Worm (Caenorhabditis elegans) whole organism, L3 larva: ENCODE data around the gene F36D4.5.
A peak's percentile ranks its signal among the peaks of the same experiment; 100 is the strongest.

Experiments
- ZK546.5 ChIP-seq: sonication (generic microtip); optimal IDR thresholded peaks from 2 replicates; lab custom pipeline; 2017; ENCODE audit warnings: missing biosample characterization, missing genetic modification characterization
- aly-2 ChIP-seq: fragments of 150-350 bp; optimal IDR thresholded peaks from 2 replicates; lab custom pipeline; 2014; ENCODE audit warnings: missing biosample characterization, missing genetic modification characterization
- ceh-16 ChIP-seq: sonication (generic microtip); optimal IDR thresholded peaks from 2 replicates; lab custom pipeline; 2017; ENCODE audit warnings: missing biosample characterization, missing genetic modification characterization
- ceh-82 ChIP-seq: fragments of 150-350 bp; optimal IDR thresholded peaks from 2 replicates; lab custom pipeline; 2014; ENCODE audit warnings: missing biosample characterization, missing genetic modification characterization
- ceh-9 ChIP-seq: sonication (generic microtip); optimal IDR thresholded peaks from 2 replicates; lab custom pipeline; 2018; ENCODE audit warnings: missing biosample characterization, missing genetic modification characterization
- daf-12 ChIP-seq: fragments of 150-350 bp; optimal IDR thresholded peaks from 2 replicates; lab custom pipeline; 2014; ENCODE audit warnings: missing biosample characterization, missing genetic modification reagents, missing genetic modification characterization
- egl-27 ChIP-seq: sonication (generic microtip); optimal IDR thresholded peaks from 4 replicates; lab custom pipeline; 2017; ENCODE audit warnings: missing biosample characterization, missing genetic modification reagents, missing genetic modification characterization
- elt-2 ChIP-seq: sonication (generic microtip); optimal IDR thresholded peaks from 2 replicates; lab custom pipeline; 2016; ENCODE audit warnings: missing genetic modification reagents, mild to moderate bottlenecking, missing genetic modification characterization, missing compliant biosample characterization
- elt-3 ChIP-seq, 3 experiments: fragments of 150-350 bp in 1 of 3; sonication (generic microtip) in 2 of 3; optimal IDR thresholded peaks; 2 replicates in 2 of 3; 4 replicates in 1 of 3; lab custom pipeline; 2014 to 2017; ENCODE audit warnings: missing biosample characterization in 3 of 3, missing genetic modification characterization in 3 of 3
- eor-1 ChIP-seq, 2 experiments: fragments of 150-350 bp; optimal IDR thresholded peaks; 2 replicates each; lab custom pipeline; 2014 to 2018; ENCODE audit warnings: missing biosample characterization in 2 of 2, missing genetic modification characterization in 2 of 2
- fkh-10 ChIP-seq: sonication (generic microtip); optimal IDR thresholded peaks from 2 replicates; lab custom pipeline; 2017; ENCODE audit warnings: missing biosample characterization, missing genetic modification reagents, missing genetic modification characterization
- hmg-11 ChIP-seq: sonication (generic microtip); optimal IDR thresholded peaks from 2 replicates; lab custom pipeline; 2016; ENCODE audit warnings: missing genetic modification characterization, missing compliant biosample characterization
- lin-15B ChIP-seq: fragments of 150-350 bp; optimal IDR thresholded peaks from 2 replicates; lab custom pipeline; 2014; ENCODE audit warnings: missing biosample characterization, missing genetic modification characterization
- nhr-11 ChIP-seq: fragments of 150-350 bp; optimal IDR thresholded peaks from 2 replicates; lab custom pipeline; 2014; ENCODE audit warnings: missing biosample characterization, missing genetic modification characterization
- nhr-12 ChIP-seq: fragments of 150-350 bp; optimal IDR thresholded peaks from 2 replicates; lab custom pipeline; 2014; ENCODE audit warnings: missing biosample characterization, missing genetic modification characterization
- nhr-23 ChIP-seq: fragments of 150-350 bp; optimal IDR thresholded peaks from 2 replicates; lab custom pipeline; 2014; ENCODE audit warnings: missing biosample characterization, missing genetic modification reagents, missing genetic modification characterization
- nhr-237 ChIP-seq: fragments of 150-350 bp; optimal IDR thresholded peaks from 2 replicates; lab custom pipeline; 2014; ENCODE audit warnings: missing biosample characterization, missing genetic modification characterization
- nhr-25 ChIP-seq: sonication (generic microtip); optimal IDR thresholded peaks from 2 replicates; lab custom pipeline; 2017; ENCODE audit warnings: missing biosample characterization, missing genetic modification characterization
- nhr-43 ChIP-seq: sonication (generic microtip); optimal IDR thresholded peaks from 2 replicates; lab custom pipeline; 2016; ENCODE audit warnings: mild to moderate bottlenecking, missing genetic modification characterization, missing compliant biosample characterization; ENCODE audit not compliant: poor library complexity, severe bottlenecking
- nhr-76 ChIP-seq: fragments of 150-350 bp; sonication (generic microtip); optimal IDR thresholded peaks from 5 replicates; lab custom pipeline; 2014; ENCODE audit warnings: missing biosample characterization, missing genetic modification characterization
- nhr-77 ChIP-seq: fragments of 150-350 bp; optimal IDR thresholded peaks from 2 replicates; lab custom pipeline; 2014; ENCODE audit warnings: missing biosample characterization, missing genetic modification characterization
- pqm-1 ChIP-seq: fragments of 150-350 bp; optimal IDR thresholded peaks from 2 replicates; lab custom pipeline; 2017; ENCODE audit warnings: missing biosample characterization, missing genetic modification characterization, inconsistent platforms
- sea-2 ChIP-seq: fragments of 150-350 bp; sonication (generic microtip); optimal IDR thresholded peaks from 4 replicates; lab custom pipeline; 2014; ENCODE audit warnings: missing biosample characterization, missing genetic modification reagents, missing genetic modification characterization
- skn-1 ChIP-seq: fragments of 150-350 bp; optimal IDR thresholded peaks from 2 replicates; lab custom pipeline; 2014; ENCODE audit warnings: missing biosample characterization, missing genetic modification characterization
- unc-39 ChIP-seq: sonication (generic microtip); optimal IDR thresholded peaks from 4 replicates; lab custom pipeline; 2017; ENCODE audit warnings: missing biosample characterization, missing genetic modification characterization
- unc-62 ChIP-seq: fragments of 150-350 bp; sonication (generic microtip); optimal IDR thresholded peaks from 4 replicates; lab custom pipeline; 2014; ENCODE audit warnings: missing biosample characterization, missing genetic modification reagents, missing genetic modification characterization
- zag-1 ChIP-seq: fragments of 150-350 bp; optimal IDR thresholded peaks from 2 replicates; lab custom pipeline; 2014; ENCODE audit warnings: missing biosample characterization, missing genetic modification characterization
- ztf-4 ChIP-seq: fragments of 150-350 bp; optimal IDR thresholded peaks from 2 replicates; lab custom pipeline; 2014; ENCODE audit warnings: missing biosample characterization, missing genetic modification characterization

The F36D4.5 gene

DNA sequence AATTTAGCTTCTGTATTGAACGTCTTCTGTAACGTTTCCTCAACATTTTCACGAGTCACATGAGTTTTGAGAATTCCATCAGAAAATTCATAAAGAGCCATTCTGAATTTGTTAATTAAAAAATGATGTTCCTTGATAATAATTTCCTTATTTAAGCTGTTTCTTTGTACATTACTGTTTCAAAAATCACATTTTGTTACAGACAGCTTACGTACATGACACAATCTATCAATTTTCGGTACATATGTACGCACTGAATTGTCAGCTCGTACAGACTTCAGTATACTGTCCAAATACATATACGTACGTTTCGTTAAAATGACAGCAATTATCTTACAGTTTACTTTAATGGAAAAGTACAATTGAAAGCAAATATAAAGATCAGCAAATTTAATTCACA, 49.2 kb downstream of the F36D4.5 start, which contains the start of gene E02C12.19:
Gene E02C12.19, minus strand, starts transcription at position 101 of the 400 bp plus-strand sequence.
- no peak for TF ChIP-seq zag-1 (tag; lab: Kevin White, UChicago)
- TF ChIP-seq, all 47 proteins: peak for 0

- TF ChIP-seq nhr-76: no peak
- no peak for TF ChIP-seq nhr-11
- no peak for TF ChIP-seq nhr-237 (tag; lab: Kevin White, UChicago)
- no peak for TF ChIP-seq nhr-25 (tag; lab: Kevin White, UChicago)
- TF ChIP-seq unc-62 (GFP tag; lab: Kevin White, UChicago): no peak
- no peak for TF ChIP-seq elt-3 (tag; optimal IDR thresholded peaks at IDR 0.05; lab: Kevin White, UChicago)
- no peak for TF ChIP-seq unc-39 (tag; lab: Kevin White, UChicago)
Measured at ce11 chrV:9375378-9375777, 50.2 kb downstream of the F36D4.5 start, which contains the start of gene E02C12.9. Gene E02C12.9, minus strand, starts transcription at chrV:9375478.

DNA sequence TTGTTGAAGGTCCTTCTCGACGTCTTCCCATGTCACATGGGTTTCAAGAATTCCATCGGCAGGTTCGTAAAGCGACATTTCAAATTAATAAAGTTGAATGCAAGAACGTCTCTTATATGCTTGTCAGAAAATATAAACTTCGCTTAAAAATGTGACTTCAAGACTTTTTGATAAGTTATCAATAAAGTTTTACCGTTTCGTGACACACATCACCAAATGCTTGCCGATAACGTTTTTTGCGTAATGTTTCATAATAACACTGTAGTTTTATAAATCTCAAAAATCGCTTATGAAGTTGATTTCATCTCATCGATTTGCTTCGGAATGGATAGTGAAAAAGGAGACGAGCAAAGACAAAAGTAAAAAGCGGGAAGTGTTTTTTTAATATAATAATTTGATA, 52.1 kb downstream of the F36D4.5 start, which contains the start of gene E02C12.8:
Gene E02C12.8, minus strand, starts transcription at position 141 of the 400 bp plus-strand sequence.
- TF ChIP-seq nhr-76 (no peak), pqm-1 (tag; lab: Kevin White, UChicago) (peak; percentile 75), ceh-82 (tag; lab: Kevin White, UChicago) (no peak), nhr-43 (tag; lab: Kevin White, UChicago) (no peak), nhr-23 (tag; lab: Kevin White, UChicago) (no peak), ztf-4 (tag; lab: Kevin White, UChicago) (no peak), aly-2 (tag; lab: Kevin White, UChicago) (no peak), egl-27 (tag; lab: Kevin White, UChicago) (no peak), eor-1 (tag; optimal IDR thresholded peaks at IDR 0.05; lab: Kevin White, UChicago) (no peak), ceh-9 (tag; lab: Kevin White, UChicago) (no peak), daf-12 (no peak), nhr-77 (tag; lab: Kevin White, UChicago) (no peak), elt-3 (tag; optimal IDR thresholded peaks at IDR 0.05; lab: Kevin White, UChicago) (no peak), elt-2 (tag; lab: Kevin White, UChicago) (peak; percentile 85)

DNA sequence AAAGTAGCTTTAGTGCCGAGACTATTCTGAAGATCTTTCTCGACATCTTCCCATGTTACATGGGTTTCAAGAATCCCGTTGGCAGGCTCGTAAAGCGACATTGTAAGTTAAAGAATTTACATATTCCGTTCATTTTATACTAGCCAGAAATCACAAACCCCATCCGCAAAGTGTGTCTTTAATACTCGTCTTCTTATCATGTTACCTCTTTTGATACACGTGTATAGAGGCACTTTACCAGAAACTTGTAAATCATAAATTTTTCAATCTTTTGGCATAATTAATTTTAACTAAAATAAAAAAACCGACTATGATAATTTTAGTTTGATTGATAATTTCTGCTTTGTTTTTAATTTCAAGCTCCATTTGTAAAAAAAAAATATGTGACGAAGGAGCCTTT, 54.6 kb downstream of the F36D4.5 start, which contains the start of gene E02C12.6:
Gene E02C12.6, minus strand, starts transcription at position 101 of the 400 bp plus-strand sequence.
- TF ChIP-seq nhr-77 (tag; lab: Kevin White, UChicago) (no peak), unc-39 (tag; lab: Kevin White, UChicago) (no peak), elt-2 (tag; lab: Kevin White, UChicago) (no peak), nhr-237 (tag; lab: Kevin White, UChicago) (no peak), fkh-10 (no peak), sea-2 (GFP tag; lab: Kevin White, UChicago) (no peak), hmg-11 (tag; lab: Kevin White, UChicago) (no peak), unc-62 (GFP tag; lab: Kevin White, UChicago) (no peak), nhr-12 (no peak), ceh-9 (tag; lab: Kevin White, UChicago) (no peak), eor-1 (tag; optimal IDR thresholded peaks at IDR 0.05; lab: Kevin White, UChicago) (no peak), zag-1 (tag; lab: Kevin White, UChicago) (no peak), ZK546.5 (tag; lab: Kevin White, UChicago) (no peak), ceh-82 (tag; lab: Kevin White, UChicago) (no peak), nhr-76 (no peak), ceh-16 (tag; lab: Kevin White, UChicago) (no peak), lin-15B (tag; lab: Kevin White, UChicago) (no peak), daf-12 (no peak), skn-1 (tag; lab: Kevin White, UChicago) (no peak)
